Worm (Caenorhabditis elegans): ENCODE data around the gene M01B2.10.

DNA sequence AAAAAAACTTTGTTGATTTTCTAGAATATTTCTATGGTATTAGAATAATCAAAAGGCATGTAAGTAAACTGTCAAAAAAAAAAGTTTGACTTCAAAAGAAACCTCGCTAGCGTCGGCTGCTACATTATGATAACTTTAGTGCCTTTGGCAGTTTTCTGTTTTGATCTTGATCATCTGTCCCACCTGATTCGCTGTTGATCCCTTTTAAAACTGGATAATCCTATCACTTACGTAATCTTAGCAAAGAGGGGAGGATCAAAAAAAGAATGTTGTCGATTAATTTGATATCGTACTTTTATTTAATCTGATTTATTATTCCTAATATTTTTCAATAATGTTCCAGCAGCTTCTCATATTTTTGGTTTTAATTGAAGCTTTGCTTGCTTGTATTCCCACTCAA, 2.3 kb downstream of the M01B2.10 start, which contains the start of gene M01B2.8:
- no peak for TF ChIP-seq flt-1 (GFP tag; IDR thresholded peaks at IDR 0.05)
- TF ChIP-seq ref-1 (GFP tag; conservative IDR thresholded peaks at IDR 0.05): no peak
